Fruit fly (Drosophila melanogaster) whole organism, larva: Measurements from ENCODE around the gene Cyp303a1.

Experiments
- noc ChIP-seq: fragments of 200-800 bp; sonication (Bioruptor generic); optimal IDR thresholded peaks from 3 replicates; lab custom pipeline; 2019; ENCODE audit warnings: missing biosample characterization, mild to moderate bottlenecking, missing genetic modification characterization, moderate library complexity

Gene Cyp303a1

dm6 chr2L:16293703-16294233 lies at the start of gene Cyp303a1:
Gene Cyp303a1, plus strand, starts transcription at chr2L:16294183.
- no peak for TF ChIP-seq noc (tag; lab: Kevin White, UChicago)

- peak; percentile 36 for TF ChIP-seq noc (tag; lab: Kevin White, UChicago)
These were observed 42.3 kb upstream of the Cyp303a1 start, which contains the start of gene CG46309 for dm6 chr2L:16251598-16252131. Gene CG46309, minus strand, starts transcription at chr2L:16251788.

dm6 chr2L:16255232-16256117 lies 38.5 kb upstream of the Cyp303a1 start:
- no peak for TF ChIP-seq noc (tag; lab: Kevin White, UChicago)

- TF ChIP-seq noc (tag; lab: Kevin White, UChicago): no peak
These were observed 37.9 kb upstream of the Cyp303a1 start for dm6 chr2L:16256118-16256435.

dm6 chr2L:16257227-16258071 lies 36.5 kb upstream of the Cyp303a1 start, which contains the start of the genes PRL-1 and EndoGI:
Gene PRL-1, minus strand, starts transcription at chr2L:16257606.
Gene EndoGI, plus strand, starts transcription at chr2L:16257688.
- peak; percentile 88 for TF ChIP-seq noc (tag; lab: Kevin White, UChicago)

- no peak for TF ChIP-seq noc (tag; lab: Kevin White, UChicago)
These were observed 32.3 kb upstream of the Cyp303a1 start, which contains the start of the genes twe and CG4935 for dm6 chr2L:16261576-16262217. Gene twe, minus strand, starts transcription at chr2L:16261877. Gene CG4935, plus strand, starts transcription at chr2L:16262141.

dm6 chr2L:16263723-16264122 lies 30.3 kb upstream of the Cyp303a1 start:
- TF ChIP-seq noc (tag; lab: Kevin White, UChicago): no peak

- no peak for TF ChIP-seq noc (tag; lab: Kevin White, UChicago)
These were observed 26.6 kb upstream of the Cyp303a1 start for dm6 chr2L:16267159-16268065.

- TF ChIP-seq noc (tag; lab: Kevin White, UChicago): no peak
These were observed 25.9 kb upstream of the Cyp303a1 start for dm6 chr2L:16268107-16268539.

dm6 chr2L:16268869-16269231 lies 25.1 kb upstream of the Cyp303a1 start:
- no peak for TF ChIP-seq noc (tag; lab: Kevin White, UChicago)

- TF ChIP-seq noc (tag; lab: Kevin White, UChicago): peak; percentile 73
These were observed 24.5 kb upstream of the Cyp303a1 start for dm6 chr2L:16269232-16270134.

- peak; percentile 92 for TF ChIP-seq noc (tag; lab: Kevin White, UChicago)
These were observed 23.1 kb upstream of the Cyp303a1 start for dm6 chr2L:16270667-16271485.
